Fruit fly (Drosophila melanogaster): ENCODE data around the gene Nsf2.

DNA sequence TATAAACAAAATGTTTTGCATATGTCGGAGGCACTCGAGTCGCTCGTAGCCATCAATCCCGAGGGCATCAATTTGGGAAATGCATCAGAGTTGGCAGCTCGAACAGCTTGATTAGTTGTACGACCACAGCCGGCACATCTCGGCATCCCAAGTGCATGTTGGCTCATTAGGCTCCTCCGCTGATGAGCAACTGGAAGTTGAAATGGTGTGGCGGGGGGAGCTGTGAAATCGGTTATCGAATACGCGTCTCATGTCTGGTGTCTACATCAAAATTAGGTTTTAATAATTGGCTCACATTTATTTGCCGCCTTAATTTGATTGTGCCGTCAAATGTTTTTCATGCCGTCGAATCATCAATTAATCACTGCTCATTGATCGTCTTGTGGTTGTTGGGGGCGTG is 21.5 kb upstream of the Nsf2 start:
- TF ChIP-seq Crg-1 (GFP tag; optimal IDR thresholded peaks at IDR 0.05) (no peak), Clk (GFP tag; optimal IDR thresholded peaks at IDR 0.05) (no peak), CG7045 (GFP tag; optimal IDR thresholded peaks at IDR 0.05) (no peak), CG5204 (GFP tag; optimal IDR thresholded peaks at IDR 0.05) (no peak), cnc (optimal IDR thresholded peaks at IDR 0.05) (no peak), toe (GFP tag; optimal IDR thresholded peaks at IDR 0.05) (no peak), kay (GFP tag; ENCODE audit: borderline replicate concordance) (no peak), CG7101 (tag; optimal IDR thresholded peaks at IDR 0.05) (no peak), pad (GFP tag; optimal IDR thresholded peaks at IDR 0.05) (no peak), bab1 (GFP tag; optimal IDR thresholded peaks at IDR 0.05) (no peak), CG1620 (GFP tag; optimal IDR thresholded peaks at IDR 0.05) (no peak), ovo (GFP tag; optimal IDR thresholded peaks at IDR 0.05) (no peak), CG14711 (tag; optimal IDR thresholded peaks at IDR 0.05) (no peak)

Measured in whole organism, adult.